Worm (Caenorhabditis elegans) whole organism, L2 larva: ENCODE data around the gene toca-2.

ENCODE experiments used
- aly-2 ChIP-seq: fragments of 150-350 bp; optimal IDR thresholded peaks from 2 replicates; lab custom pipeline; 2014; ENCODE audit warnings: missing biosample characterization, missing genetic modification characterization
- ama-1 ChIP-seq: fragments of 150-350 bp; optimal IDR thresholded peaks from 2 replicates; lab custom pipeline; 2018; ENCODE audit warnings: inconsistent platforms
- ceh-82 ChIP-seq: fragments of 150-350 bp; optimal IDR thresholded peaks from 2 replicates; lab custom pipeline; 2014; ENCODE audit warnings: missing biosample characterization, missing genetic modification characterization
- elt-1 ChIP-seq: fragments of 150-350 bp; optimal IDR thresholded peaks from 2 replicates; lab custom pipeline; 2014; ENCODE audit warnings: missing biosample characterization, missing genetic modification characterization
- lin-13 ChIP-seq: fragments of 150-350 bp; optimal IDR thresholded peaks from 2 replicates; lab custom pipeline; 2014; ENCODE audit warnings: missing biosample characterization, missing genetic modification reagents, missing genetic modification characterization
- nhr-23 ChIP-seq: fragments of 150-350 bp; optimal IDR thresholded peaks from 2 replicates; lab custom pipeline; 2014; ENCODE audit warnings: missing biosample characterization, missing genetic modification reagents, missing genetic modification characterization
- nhr-25 ChIP-seq: fragments of 150-350 bp; sonication (generic microtip); optimal IDR thresholded peaks from 3 replicates; lab custom pipeline; 2014; ENCODE audit warnings: missing biosample characterization, missing genetic modification characterization
- unc-62 ChIP-seq: fragments of 150-350 bp; optimal IDR thresholded peaks from 2 replicates; lab custom pipeline; 2014; ENCODE audit warnings: missing biosample characterization, missing genetic modification reagents, missing genetic modification characterization

DNA sequence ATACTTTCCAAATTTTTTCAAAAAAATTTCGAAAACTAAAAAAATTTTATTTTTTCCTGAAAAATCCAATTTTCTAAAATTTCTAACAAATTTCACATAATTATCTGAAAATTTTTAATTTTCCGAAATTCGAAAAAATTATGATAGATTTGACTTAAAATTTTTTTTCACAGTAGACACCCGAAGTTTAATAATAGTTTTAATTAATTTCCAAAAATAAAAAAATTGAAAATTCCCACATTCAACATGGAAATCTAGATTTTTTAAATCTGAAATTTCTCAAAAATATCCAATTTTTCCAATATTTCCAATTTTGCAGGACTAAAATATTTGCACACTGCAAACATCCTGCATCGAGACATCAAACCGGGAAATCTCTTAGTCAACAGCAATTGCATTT is 33.8 kb upstream of the toca-2 start:
- TF ChIP-seq unc-62 (GFP tag; lab: Kevin White, UChicago) (no peak), aly-2 (tag; lab: Kevin White, UChicago) (no peak), nhr-23 (tag; lab: Kevin White, UChicago) (no peak), nhr-25 (tag; lab: Kevin White, UChicago) (no peak), ama-1 (lab: Kevin White, UChicago) (no peak), elt-1 (tag; lab: Kevin White, UChicago) (no peak), ceh-82 (tag; lab: Kevin White, UChicago) (no peak), lin-13 (GFP tag; lab: Kevin White, UChicago) (no peak)
